Fruit fly (Drosophila melanogaster) whole organism, pupa: ENCODE results near the gene Sidpn.

Experiments
- CG10348 ChIP-seq: fragments of 200-800 bp; sonication (Bioruptor generic); IDR thresholded peaks from 2 replicates; pipeline ENCODE4 v1.3.6; 2022; ENCODE audit warnings: missing biosample characterization, missing genetic modification characterization
- CG15710 ChIP-seq: fragments of 200-800 bp; sonication (Bioruptor generic); optimal IDR thresholded peaks from 2 replicates; lab custom pipeline; 2018; ENCODE audit warnings: missing biosample characterization, mild to moderate bottlenecking, missing genetic modification characterization, moderate library complexity
- CG32121 ChIP-seq: fragments of 200-800 bp; sonication (Bioruptor generic); IDR thresholded peaks from 2 replicates; pipeline ENCODE4 v1.3.6; 2022; ENCODE audit warnings: missing biosample characterization, missing genetic modification characterization
- CG34367 ChIP-seq: fragments of 200-800 bp; sonication (Bioruptor generic); optimal IDR thresholded peaks from 2 replicates; lab custom pipeline; 2018; ENCODE audit warnings: missing biosample characterization, mild to moderate bottlenecking, missing genetic modification characterization
- CG8159 ChIP-seq: fragments of 200-800 bp; sonication (Bioruptor generic); optimal IDR thresholded peaks from 3 replicates; lab custom pipeline; 2018; ENCODE audit warnings: missing biosample characterization, mild to moderate bottlenecking, missing genetic modification characterization, moderate library complexity
- CG8301 ChIP-seq: fragments of 200-800 bp; sonication (Bioruptor generic); optimal IDR thresholded peaks from 2 replicates; lab custom pipeline; 2018; ENCODE audit warnings: missing biosample characterization, mild to moderate bottlenecking, missing genetic modification characterization
- Pif1A ChIP-seq: fragments of 200-800 bp; sonication (Bioruptor generic); optimal IDR thresholded peaks from 3 replicates; lab custom pipeline; 2016; ENCODE audit warnings: missing biosample characterization, missing genetic modification characterization
- Snoo ChIP-seq: fragments of 200-800 bp; sonication (Bioruptor generic); optimal IDR thresholded peaks from 3 replicates; lab custom pipeline; 2017; ENCODE audit warnings: missing biosample characterization, mild to moderate bottlenecking, missing genetic modification characterization, inconsistent platforms
- fd96Ca ChIP-seq: fragments of 200-800 bp; sonication (Bioruptor generic); IDR thresholded peaks from 3 replicates; pipeline ENCODE4 v1.3.6; 2022; ENCODE audit warnings: missing biosample characterization, missing genetic modification characterization
- rn ChIP-seq: fragments of 200-800 bp; sonication (Bioruptor generic); IDR thresholded peaks from 2 replicates; pipeline ENCODE4 v1.3.6; 2022; ENCODE audit warnings: missing biosample characterization, missing genetic modification characterization

DNA sequence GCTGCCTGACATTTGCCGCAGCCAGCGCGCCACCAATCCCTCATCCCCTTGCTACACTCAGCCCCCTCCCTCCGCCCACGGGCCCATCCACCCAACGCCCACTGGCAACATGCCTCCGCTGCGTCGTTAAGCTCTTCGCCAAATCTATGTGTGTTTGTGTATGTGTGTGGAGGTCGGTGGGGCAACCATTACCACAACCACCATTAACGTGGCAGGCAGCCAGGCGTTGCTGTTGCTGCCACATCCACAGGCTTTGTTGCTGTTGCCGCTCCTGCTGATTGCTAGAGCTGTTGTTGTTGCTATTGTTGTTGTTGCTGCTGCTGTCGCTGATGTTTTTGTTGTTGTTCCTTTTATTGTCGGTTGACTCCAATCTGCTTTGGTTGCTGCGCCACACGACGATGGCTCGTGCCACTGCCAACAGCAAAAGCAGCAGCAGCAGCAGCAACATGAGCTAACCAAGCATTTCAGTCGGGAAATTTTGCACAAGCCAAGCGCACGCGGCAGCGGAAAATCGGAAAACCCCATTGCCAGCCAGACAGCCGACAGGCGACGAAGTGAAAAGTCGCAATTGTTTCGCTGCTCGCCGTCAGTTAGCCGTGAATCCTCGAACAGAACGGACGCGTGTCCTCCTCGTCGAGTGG, at the start of gene Sidpn:
- no peak for TF ChIP-seq CG10348
- TF ChIP-seq rn (GFP tag; lab: Robert Waterston, UW): no peak
- TF ChIP-seq Pif1A (GFP tag; lab: Kevin White, UChicago): no peak
- no peak for TF ChIP-seq CG8301 (tag; lab: Kevin White, UChicago)
- TF ChIP-seq CG15710 (tag; lab: Kevin White, UChicago): no peak
- TF ChIP-seq CG34367 (tag; lab: Kevin White, UChicago): no peak
- no peak for TF ChIP-seq CG8159 (tag; lab: Kevin White, UChicago)
- TF ChIP-seq CG32121: no peak
- no peak for TF ChIP-seq Snoo
- TF ChIP-seq fd96Ca (GFP tag; lab: Robert Waterston, UW): no peak
